Worm (Caenorhabditis elegans) whole organism, L1 larva: ENCODE measurements around the gene exc-15.

Experiments
- lin-13 ChIP-seq: fragments of 150-350 bp; optimal IDR thresholded peaks from 2 replicates; lab custom pipeline; 2014; ENCODE audit warnings: missing biosample characterization, missing genetic modification reagents, missing genetic modification characterization
- nhr-12 ChIP-seq: sonication (generic microtip); optimal IDR thresholded peaks from 2 replicates; lab custom pipeline; 2017; ENCODE audit warnings: missing biosample characterization, missing genetic modification characterization

DNA sequence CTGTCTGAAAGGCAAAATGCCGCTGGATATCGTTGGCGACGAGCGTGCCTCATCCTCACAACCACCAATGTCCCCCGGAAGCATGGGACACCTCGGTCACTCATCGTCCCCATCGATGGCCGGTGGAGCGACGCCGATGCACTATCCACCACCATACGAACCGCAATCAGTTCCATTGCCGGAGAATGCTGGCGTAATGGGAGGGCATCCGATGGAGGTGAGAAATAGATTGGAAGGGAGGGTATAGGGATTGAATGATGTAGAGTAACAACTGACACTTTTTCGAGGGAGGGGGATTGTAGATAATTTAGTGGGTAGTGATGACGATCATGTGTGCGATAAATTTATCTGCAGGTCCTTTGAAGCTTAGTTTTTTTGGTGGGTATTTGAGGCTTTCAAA, 19.4 kb downstream of the exc-15 start:
- TF ChIP-seq nhr-12 (tag; lab: Kevin White, UChicago): no peak
- TF ChIP-seq lin-13 (GFP tag; lab: Kevin White, UChicago): no peak
